Worm (Caenorhabditis elegans): ENCODE measurements around the gene pals-28.

DNA sequence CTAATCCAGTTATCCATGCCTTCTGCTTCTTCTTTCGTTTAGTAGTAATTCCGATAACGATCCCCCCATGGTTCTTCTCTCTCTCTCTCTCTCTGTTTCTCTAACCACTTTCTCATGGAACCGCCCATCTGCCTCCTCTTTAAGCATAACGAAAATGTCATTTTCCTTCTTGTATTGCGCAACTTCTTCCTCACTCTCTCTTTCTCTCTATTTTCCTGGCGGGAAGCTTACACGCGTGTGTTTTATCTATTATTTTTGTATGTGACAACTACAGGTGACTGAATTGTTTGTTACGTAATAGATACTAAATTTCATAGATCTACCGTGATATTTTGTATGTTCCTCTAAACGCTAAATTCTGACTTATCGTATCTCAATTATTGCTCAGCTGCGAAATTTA lies 5.8 kb downstream of the pals-28 start:
- TF ChIP-seq nhr-77 (tag; optimal IDR thresholded peaks at IDR 0.05), result no peak
- no peak for TF ChIP-seq ztf-11 (tag; optimal IDR thresholded peaks at IDR 0.05)
- TF ChIP-seq spr-1 (tag; optimal IDR thresholded peaks at IDR 0.05), result no peak
- no peak for TF ChIP-seq nhr-10 (tag; optimal IDR thresholded peaks at IDR 0.05)
- TF ChIP-seq nhr-102 (tag; optimal IDR thresholded peaks at IDR 0.05), result no peak
- TF ChIP-seq lin-1 (GFP tag; IDR thresholded peaks at IDR 0.05), result no peak
- no peak for TF ChIP-seq dve-1 (tag; optimal IDR thresholded peaks at IDR 0.05; ENCODE audit: insufficient read depth)
- no peak for TF ChIP-seq snpc-4 (tag; optimal IDR thresholded peaks at IDR 0.05)
- no peak for TF ChIP-seq aly-2 (tag; optimal IDR thresholded peaks at IDR 0.05)
- no peak for TF ChIP-seq ama-1 (optimal IDR thresholded peaks at IDR 0.05)
- TF ChIP-seq nhr-28 (tag; optimal IDR thresholded peaks at IDR 0.05), result no peak

Data from whole organism, L4 larva.